Worm (Caenorhabditis elegans) whole organism, late embryonic: Measurements from ENCODE around the gene dop-3.

Experiments
- ceh-31 ChIP-seq: sonication (generic microtip); optimal IDR thresholded peaks from 2 replicates; lab custom pipeline; 2016; ENCODE audit warnings: missing genetic modification characterization, missing compliant biosample characterization
- dve-1 ChIP-seq: sonication (generic microtip); optimal IDR thresholded peaks from 2 replicates; lab custom pipeline; 2017; ENCODE audit warnings: antibody characterized with exemption, mild to moderate bottlenecking, missing genetic modification characterization, missing compliant biosample characterization
- lim-6 ChIP-seq: sonication (generic microtip); optimal IDR thresholded peaks from 2 replicates; lab custom pipeline; 2016; ENCODE audit warnings: missing genetic modification characterization, missing compliant biosample characterization
- unc-55 ChIP-seq: sonication (generic microtip); optimal IDR thresholded peaks from 2 replicates; lab custom pipeline; 2017; ENCODE audit warnings: missing biosample characterization, missing genetic modification reagents, missing genetic modification characterization

- no peak for TF ChIP-seq lim-6 (tag; lab: Kevin White, UChicago)
- TF ChIP-seq ceh-31 (tag; lab: Kevin White, UChicago): no peak
- TF ChIP-seq dve-1 (tag; lab: Kevin White, UChicago): no peak
- no peak for TF ChIP-seq unc-55
These were observed 54.3 kb downstream of the dop-3 start for ce11 chrX:6515267-6515666.
